Fruit fly (Drosophila melanogaster) whole organism, embryonic: ENCODE data around the gene CG32354.

Source experiments
- Antp ChIP-seq: fragments of 200-800 bp; sonication (Bioruptor generic); optimal IDR thresholded peaks from 3 replicates; lab custom pipeline; 2016; ENCODE audit warnings: missing biosample characterization, missing genetic modification characterization
- B-H1 ChIP-seq: fragments of 200-800 bp; sonication (Bioruptor generic); IDR thresholded peaks from 3 replicates; pipeline ENCODE4 v1.3.6; 2022; ENCODE audit warnings: missing biosample characterization, missing genetic modification characterization
- Blimp-1 ChIP-seq: fragments of 200-800 bp; sonication (Bioruptor generic); optimal IDR thresholded peaks from 3 replicates; lab custom pipeline; 2018; ENCODE audit warnings: missing biosample characterization, missing genetic modification characterization, mild to moderate bottlenecking, moderate library complexity, missing genetic modification reagents
- CG10147 ChIP-seq: fragments of 200-800 bp; sonication (Bioruptor generic); optimal IDR thresholded peaks from 2 replicates; lab custom pipeline; 2019; ENCODE audit warnings: missing biosample characterization, mild to moderate bottlenecking, missing genetic modification characterization, moderate library complexity
- CG10959 ChIP-seq: fragments of 200-800 bp; sonication (Bioruptor generic); IDR thresholded peaks from 2 replicates; pipeline ENCODE4 v1.3.6; 2022; ENCODE audit warnings: missing biosample characterization, missing genetic modification characterization
- CG12659 ChIP-seq: fragments of 200-800 bp; sonication (Bioruptor generic); optimal IDR thresholded peaks from 3 replicates; lab custom pipeline; 2017; ENCODE audit warnings: mild to moderate bottlenecking, missing biosample characterization, missing genetic modification reagents, missing genetic modification characterization
- CG12769 ChIP-seq: fragments of 200-800 bp; sonication (Bioruptor generic); optimal IDR thresholded peaks from 2 replicates; lab custom pipeline; 2019; ENCODE audit warnings: missing biosample characterization, mild to moderate bottlenecking, missing genetic modification characterization, moderate library complexity
- CG2116 ChIP-seq: fragments of 200-800 bp; sonication (Bioruptor generic); optimal IDR thresholded peaks from 3 replicates; lab custom pipeline; 2018; ENCODE audit warnings: missing biosample characterization, mild to moderate bottlenecking, missing genetic modification characterization
- CG2678 ChIP-seq: fragments of 200-800 bp; sonication (Bioruptor generic); optimal IDR thresholded peaks from 3 replicates; lab custom pipeline; 2019; ENCODE audit warnings: missing biosample characterization, mild to moderate bottlenecking, missing genetic modification characterization, moderate library complexity
- CG31365 ChIP-seq: fragments of 200-800 bp; sonication (Bioruptor generic); optimal IDR thresholded peaks from 2 replicates; lab custom pipeline; 2018; ENCODE audit warnings: missing biosample characterization, mild to moderate bottlenecking, missing genetic modification characterization
- CG3281 ChIP-seq: fragments of 200-800 bp; sonication (Bioruptor generic); optimal IDR thresholded peaks from 3 replicates; lab custom pipeline; 2017; ENCODE audit warnings: missing biosample characterization, mild to moderate bottlenecking, missing genetic modification characterization
- CG4707 ChIP-seq: fragments of 200-800 bp; sonication (Bioruptor generic); optimal IDR thresholded peaks from 2 replicates; lab custom pipeline; 2018; ENCODE audit warnings: missing biosample characterization, mild to moderate bottlenecking, missing genetic modification characterization, moderate library complexity
- CG6272 ChIP-seq: fragments of 200-800 bp; sonication (Bioruptor generic); IDR thresholded peaks from 2 replicates; pipeline ENCODE4 v1.3.6; 2022; ENCODE audit warnings: missing biosample characterization, missing genetic modification characterization
- CG6791 ChIP-seq: fragments of 200-800 bp; sonication (Bioruptor generic); IDR thresholded peaks from 3 replicates; pipeline ENCODE4 v1.3.6; 2022; ENCODE audit warnings: missing biosample characterization, missing genetic modification characterization; ENCODE audit not compliant: partially characterized antibody
- CG8290 ChIP-seq, 3 experiments: fragments of 200-800 bp; sonication (Bioruptor generic); optimal IDR thresholded peaks; 2 replicates each; lab custom pipeline; 2016 to 2019; ENCODE audit warnings: missing biosample characterization in 3 of 3, missing genetic modification characterization in 3 of 3, mild to moderate bottlenecking in 2 of 3, moderate library complexity in 1 of 3
- CG9932 ChIP-seq: fragments of 200-800 bp; sonication (Bioruptor generic); IDR thresholded peaks from 2 replicates; pipeline ENCODE4 v1.3.6; 2022; ENCODE audit warnings: missing biosample characterization, missing genetic modification characterization
- CrebB ChIP-seq: fragments of 200-800 bp; sonication (Bioruptor generic); optimal IDR thresholded peaks from 3 replicates; lab custom pipeline; 2018; ENCODE audit warnings: missing biosample characterization, mild to moderate bottlenecking, missing genetic modification characterization
- Dek ChIP-seq: fragments of 200-800 bp; sonication (Bioruptor generic); optimal IDR thresholded peaks from 3 replicates; lab custom pipeline; 2019; ENCODE audit warnings: missing biosample characterization, mild to moderate bottlenecking, missing genetic modification characterization, moderate library complexity
- Dip3 ChIP-seq: fragments of 200-800 bp; sonication (Bioruptor generic); optimal IDR thresholded peaks from 3 replicates; lab custom pipeline; 2016; ENCODE audit warnings: missing biosample characterization, missing genetic modification characterization
- Elba2 ChIP-seq: fragments of 200-800 bp; sonication (Bioruptor generic); optimal IDR thresholded peaks from 3 replicates; lab custom pipeline; 2016; ENCODE audit warnings: missing biosample characterization, missing genetic modification characterization
- Gug ChIP-seq: fragments of 200-800 bp; sonication (Bioruptor generic); IDR thresholded peaks from 4 replicates; pipeline ENCODE4 v1.3.6; 2022; ENCODE audit warnings: missing biosample characterization, missing genetic modification characterization
- HLH54F ChIP-seq: fragments of 200-800 bp; sonication (Bioruptor generic); optimal IDR thresholded peaks from 3 replicates; lab custom pipeline; 2016; ENCODE audit warnings: missing biosample characterization, missing genetic modification characterization
- Hand ChIP-seq: fragments of 200-800 bp; sonication (Bioruptor generic); optimal IDR thresholded peaks from 2 replicates; lab custom pipeline; 2017; ENCODE audit warnings: mild to moderate bottlenecking, missing biosample characterization, missing genetic modification reagents, missing genetic modification characterization
- HmgD ChIP-seq: fragments of 200-800 bp; sonication (Bioruptor generic); optimal IDR thresholded peaks from 3 replicates; lab custom pipeline; 2016; ENCODE audit warnings: missing biosample characterization, missing genetic modification characterization
- Mad ChIP-seq: fragments of 200-800 bp; sonication (Bioruptor generic); optimal IDR thresholded peaks from 2 replicates; lab custom pipeline; 2016; ENCODE audit warnings: missing biosample characterization, missing genetic modification characterization
- Rx ChIP-seq: fragments of 200-800 bp; sonication (Bioruptor generic); IDR thresholded peaks from 2 replicates; pipeline ENCODE4 v1.3.6; 2022; ENCODE audit warnings: missing biosample characterization, missing genetic modification characterization
- Scr ChIP-seq: fragments of 200-800 bp; sonication (Bioruptor generic); IDR thresholded peaks from 2 replicates; pipeline ENCODE4 v1.3.6; 2022; ENCODE audit warnings: missing biosample characterization, missing genetic modification characterization; ENCODE audit not compliant: partially characterized antibody
- Sin3A ChIP-seq: fragments of >200 bp; optimal IDR thresholded peaks from 2 replicates; lab custom pipeline; 2018
- TFAM ChIP-seq: fragments of 200-800 bp; sonication (Bioruptor generic); optimal IDR thresholded peaks from 2 replicates; lab custom pipeline; 2017; ENCODE audit warnings: missing biosample characterization, missing genetic modification characterization, inconsistent platforms
- abd-A ChIP-seq: fragments of 200-800 bp; sonication (Bioruptor generic); optimal IDR thresholded peaks from 3 replicates; lab custom pipeline; 2019; ENCODE audit warnings: missing biosample characterization, mild to moderate bottlenecking, missing genetic modification characterization, moderate library complexity
- amos ChIP-seq: fragments of 200-800 bp; sonication (Bioruptor generic); IDR thresholded peaks from 2 replicates; pipeline ENCODE4 v1.3.6; 2022; ENCODE audit warnings: missing biosample characterization, missing genetic modification characterization; ENCODE audit not compliant: partially characterized antibody
- ase ChIP-seq: fragments of 200-800 bp; sonication (Bioruptor generic); IDR thresholded peaks from 3 replicates; pipeline ENCODE4 v1.3.6; 2022; ENCODE audit warnings: missing biosample characterization, missing genetic modification characterization
- az2 ChIP-seq: fragments of 200-800 bp; sonication (Bioruptor generic); optimal IDR thresholded peaks from 3 replicates; lab custom pipeline; 2016; ENCODE audit warnings: missing biosample characterization, missing genetic modification characterization
- bsh ChIP-seq, 2 experiments: fragments of 200-800 bp; sonication (Bioruptor generic); optimal IDR thresholded peaks; 2 replicates each; lab custom pipeline; 2017 to 2018; ENCODE audit warnings: mild to moderate bottlenecking in 2 of 2, missing biosample characterization in 2 of 2, missing genetic modification characterization in 2 of 2, moderate library complexity in 1 of 2
- cas ChIP-seq: fragments of 200-800 bp; sonication (Bioruptor generic); IDR thresholded peaks from 2 replicates; pipeline ENCODE4 v1.3.6; 2022; ENCODE audit warnings: missing biosample characterization, missing genetic modification characterization
- ci ChIP-seq: fragments of 200-800 bp; sonication (Bioruptor generic); IDR thresholded peaks from 3 replicates; pipeline ENCODE4 v1.3.6; 2022; ENCODE audit warnings: missing biosample characterization, missing genetic modification characterization
- crc ChIP-seq: fragments of 200-800 bp; sonication (Bioruptor generic); optimal IDR thresholded peaks from 2 replicates; lab custom pipeline; 2016; ENCODE audit warnings: missing biosample characterization, missing genetic modification characterization
- disco-r ChIP-seq: fragments of 200-800 bp; sonication (Bioruptor generic); optimal IDR thresholded peaks from 2 replicates; lab custom pipeline; 2016; ENCODE audit warnings: missing biosample characterization, missing genetic modification characterization
- en ChIP-seq: fragments of 200-800 bp; sonication (Bioruptor generic); optimal IDR thresholded peaks from 2 replicates; lab custom pipeline; 2016; ENCODE audit warnings: missing biosample characterization, missing genetic modification characterization
- fd3F ChIP-seq: fragments of 200-800 bp; sonication (Bioruptor generic); optimal IDR thresholded peaks from 2 replicates; lab custom pipeline; 2018; ENCODE audit warnings: missing biosample characterization, mild to moderate bottlenecking, missing genetic modification characterization, moderate library complexity
- grau ChIP-seq: fragments of 200-800 bp; optimal IDR thresholded peaks from 3 replicates; lab custom pipeline; 2019; ENCODE audit warnings: missing biosample characterization, mild to moderate bottlenecking, missing genetic modification characterization, moderate library complexity
- ind ChIP-seq: fragments of 200-800 bp; sonication (Bioruptor generic); optimal IDR thresholded peaks from 3 replicates; lab custom pipeline; 2016; ENCODE audit warnings: missing biosample characterization, missing genetic modification characterization
- onecut ChIP-seq: fragments of 200-800 bp; sonication (Bioruptor generic); IDR thresholded peaks from 2 replicates; pipeline ENCODE4 v1.3.6; 2022; ENCODE audit warnings: missing biosample characterization, missing genetic modification characterization
- pnt ChIP-seq: fragments of 200-800 bp; sonication (Bioruptor generic); optimal IDR thresholded peaks from 3 replicates; lab custom pipeline; 2016; ENCODE audit warnings: missing biosample characterization, missing genetic modification characterization
- pros ChIP-seq: fragments of 200-800 bp; sonication (Bioruptor generic); optimal IDR thresholded peaks from 3 replicates; lab custom pipeline; 2019; ENCODE audit warnings: missing biosample characterization, mild to moderate bottlenecking, missing genetic modification characterization, moderate library complexity
- sqz ChIP-seq: fragments of 200-800 bp; sonication (Bioruptor generic); optimal IDR thresholded peaks from 3 replicates; lab custom pipeline; 2018; ENCODE audit warnings: missing biosample characterization, mild to moderate bottlenecking, missing genetic modification characterization
- stwl ChIP-seq: fragments of 200-800 bp; sonication (Bioruptor generic); optimal IDR thresholded peaks from 3 replicates; lab custom pipeline; 2018; ENCODE audit warnings: missing biosample characterization, mild to moderate bottlenecking, missing genetic modification characterization, moderate library complexity
- vfl ChIP-seq: fragments of 200-800 bp; sonication (Bioruptor generic); optimal IDR thresholded peaks from 2 replicates; lab custom pipeline; 2016; ENCODE audit warnings: missing biosample characterization, missing genetic modification characterization
- z ChIP-seq: fragments of 200-800 bp; sonication (Bioruptor generic); IDR thresholded peaks from 3 replicates; pipeline ENCODE4 v1.3.6; 2022; ENCODE audit warnings: missing biosample characterization, missing genetic modification characterization

Gene CG32354

DNA sequence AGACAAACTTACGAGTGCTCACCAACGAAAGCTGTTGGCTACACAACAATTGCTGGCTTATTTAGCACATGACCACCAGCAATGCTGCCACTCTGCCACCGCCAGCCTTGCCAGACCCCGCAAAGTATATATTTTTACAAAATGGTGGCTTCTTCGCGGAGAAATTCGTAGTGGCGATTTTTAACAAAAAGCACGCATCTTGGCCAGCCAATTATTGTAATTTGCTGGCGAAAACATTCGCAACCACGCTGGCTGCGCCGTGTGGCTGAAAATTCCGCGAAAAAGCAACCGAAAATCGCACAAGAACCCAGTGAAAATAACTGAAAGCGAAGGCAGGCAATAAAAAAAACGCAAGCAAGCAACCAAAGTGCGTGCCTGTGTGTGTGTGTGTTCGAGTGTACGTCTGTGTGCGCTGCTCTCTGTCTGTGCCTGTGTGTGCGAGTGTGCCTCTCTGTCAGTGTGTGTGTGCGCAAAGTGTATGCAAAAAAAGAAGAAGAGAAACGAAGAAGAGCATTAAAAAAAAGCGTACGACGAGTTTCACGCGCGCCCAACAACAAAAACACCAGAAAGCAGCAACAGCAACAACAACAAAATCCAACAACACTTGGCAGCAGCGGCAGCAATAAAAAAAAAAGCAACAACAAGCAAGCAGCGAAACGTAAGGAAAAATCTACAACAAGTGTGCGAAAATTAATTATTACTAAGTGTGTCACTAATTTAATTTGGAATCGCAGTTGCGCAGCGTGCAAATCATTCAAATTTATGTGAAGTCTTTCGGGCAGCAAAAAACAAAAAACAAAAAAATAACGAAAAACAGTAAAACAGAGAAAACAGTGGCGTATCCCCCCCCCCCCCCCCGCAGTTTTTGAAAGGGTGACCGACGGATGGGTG, 28.0 kb upstream of the CG32354 start, which contains the start of gene Gug (continued):
- no peak for TF ChIP-seq CG10147
- TF ChIP-seq B-H1 (GFP tag; lab: Robert Waterston, UW), result no peak
- no peak for TF ChIP-seq en (GFP tag; lab: Kevin White, UChicago)
- TF ChIP-seq Rx, result no peak
- no peak for TF ChIP-seq CG31365 (tag; lab: Kevin White, UChicago)
- peak; percentile 12 for TF ChIP-seq CG9932 (GFP tag; lab: Robert Waterston, UW)
- TF ChIP-seq abd-A (tag; lab: Kevin White, UChicago), result peak; percentile 92
- TF ChIP-seq CG2116, result no peak
- TF ChIP-seq pnt, result no peak
- no peak for TF ChIP-seq CG4707 (GFP tag; lab: Kevin White, UChicago)
- no peak; the same call in 1 of the 2 replicates for TF ChIP-seq Scr
- no peak for TF ChIP-seq Antp
- TF ChIP-seq pros (GFP tag; lab: Kevin White, UChicago), result peak; percentile 45
- peak; percentile 64 for TF ChIP-seq Gug (GFP tag; lab: Robert Waterston, UW)
- TF ChIP-seq ci (GFP tag; lab: Robert Waterston, UW), result peak; percentile 16; the same call in 1 of the 3 replicates
- no peak for TF ChIP-seq z (GFP tag; lab: Robert Waterston, UW)
- TF ChIP-seq grau (tag; lab: Kevin White, UChicago), result peak; percentile 4
- TF ChIP-seq bsh (GFP tag; optimal IDR thresholded peaks at IDR 0.05; lab: Kevin White, UChicago), result peak in 1 of 2 experiments; percentile 99
- no peak for TF ChIP-seq az2
- no peak for TF ChIP-seq CG3281 (GFP tag; lab: Kevin White, UChicago)
- TF ChIP-seq fd3F (GFP tag; lab: Kevin White, UChicago), result no peak
- TF ChIP-seq CG10959 (GFP tag; lab: Robert Waterston, UW), result no peak
- TF ChIP-seq CG12769 (tag; lab: Kevin White, UChicago), result no peak
- TF ChIP-seq Sin3A (lab: Kevin White, UChicago), result peak; percentile 59
- TF ChIP-seq Blimp-1 (GFP tag; lab: Kevin White, UChicago), result peak; percentile 38
- TF ChIP-seq HLH54F (GFP tag; lab: Kevin White, UChicago), result no peak
- no peak for TF ChIP-seq HmgD (GFP tag; lab: Kevin White, UChicago)
- no peak for TF ChIP-seq TFAM (GFP tag; lab: Kevin White, UChicago)
- no peak for TF ChIP-seq disco-r (GFP tag; lab: Kevin White, UChicago)
- no peak for TF ChIP-seq onecut (GFP tag; lab: Robert Waterston, UW)
- TF ChIP-seq Elba2 (GFP tag; lab: Kevin White, UChicago), result no peak
- no peak for TF ChIP-seq crc (GFP tag; lab: Kevin White, UChicago)
- no peak for TF ChIP-seq CG8290 (GFP tag; optimal IDR thresholded peaks at IDR 0.05; lab: Kevin White, UChicago)
- TF ChIP-seq CG8290 (tag; optimal IDR thresholded peaks at IDR 0.05; lab: Kevin White, UChicago), result no peak
- no peak for TF ChIP-seq ase (GFP tag; lab: Robert Waterston, UW)
- TF ChIP-seq CG6791, result 0 out of 3 replicates have a peak, but pooled peaks have one; percentile 29
- TF ChIP-seq ind, result no peak
- TF ChIP-seq amos (GFP tag; lab: Robert Waterston, UW), result peak; percentile 13
- TF ChIP-seq Dek (tag; lab: Kevin White, UChicago), result no peak
- peak; percentile 35 for TF ChIP-seq stwl
- no peak for TF ChIP-seq Mad
- TF ChIP-seq CG2678, result no peak
- no peak for TF ChIP-seq cas (GFP tag; lab: Robert Waterston, UW)
- no peak for TF ChIP-seq CG6272 (GFP tag; lab: Robert Waterston, UW)
- peak; percentile 98 for TF ChIP-seq sqz
- TF ChIP-seq Hand, result peak; percentile 2
- TF ChIP-seq Dip3 (GFP tag; lab: Kevin White, UChicago), result no peak
- no peak for TF ChIP-seq CrebB (tag; lab: Kevin White, UChicago)
- TF ChIP-seq vfl (GFP tag; lab: Kevin White, UChicago), result no peak
- TF ChIP-seq CG12659, result peak; percentile 89
